Worm (Caenorhabditis elegans) whole organism, L3 larva: ENCODE data around the gene cutl-17.

Source experiments
- ama-1 ChIP-seq: fragments of 150-350 bp; optimal IDR thresholded peaks from 2 replicates; lab custom pipeline; 2018
- mml-1 ChIP-seq: fragments of 150-350 bp; sonication (generic microtip); optimal IDR thresholded peaks from 3 replicates; lab custom pipeline; 2014; ENCODE audit warnings: missing biosample characterization, missing genetic modification characterization
- nhr-11 ChIP-seq: fragments of 150-350 bp; optimal IDR thresholded peaks from 2 replicates; lab custom pipeline; 2014; ENCODE audit warnings: missing biosample characterization, missing genetic modification characterization
- nhr-43 ChIP-seq: sonication (generic microtip); optimal IDR thresholded peaks from 2 replicates; lab custom pipeline; 2016; ENCODE audit warnings: mild to moderate bottlenecking, missing genetic modification characterization, missing compliant biosample characterization; ENCODE audit not compliant: poor library complexity, severe bottlenecking
- pha-4 ChIP-seq: fragments of 150-350 bp; optimal IDR thresholded peaks from 2 replicates; lab custom pipeline; 2014; ENCODE audit warnings: missing biosample characterization, missing genetic modification reagents, missing genetic modification characterization
- sea-2 ChIP-seq: fragments of 150-350 bp; sonication (generic microtip); optimal IDR thresholded peaks from 4 replicates; lab custom pipeline; 2014; ENCODE audit warnings: missing biosample characterization, missing genetic modification reagents, missing genetic modification characterization
- zag-1 ChIP-seq: fragments of 150-350 bp; optimal IDR thresholded peaks from 2 replicates; lab custom pipeline; 2014; ENCODE audit warnings: missing biosample characterization, missing genetic modification characterization

ce11 chrIV:9447209-9447608 is 10.1 kb downstream of the cutl-17 start, which contains the start of gene hsp-12.6:
- TF ChIP-seq pha-4 = no peak
- no peak for TF ChIP-seq mml-1 (tag; lab: Kevin White, UChicago)
- no peak for TF ChIP-seq nhr-11
- no peak for TF ChIP-seq sea-2 (GFP tag; lab: Kevin White, UChicago)
- TF ChIP-seq ama-1 = no peak
- no peak for TF ChIP-seq zag-1 (tag; lab: Kevin White, UChicago)
- TF ChIP-seq nhr-43 (tag; lab: Kevin White, UChicago) = no peak
